Fruit fly (Drosophila melanogaster) whole organism, pupa: ENCODE results near the gene gdl.

ENCODE experiments used
- CG34367 ChIP-seq: fragments of 200-800 bp; sonication (Bioruptor generic); optimal IDR thresholded peaks from 2 replicates; lab custom pipeline; 2018; ENCODE audit warnings: missing biosample characterization, mild to moderate bottlenecking, missing genetic modification characterization
- rn ChIP-seq: fragments of 200-800 bp; sonication (Bioruptor generic); IDR thresholded peaks from 2 replicates; pipeline ENCODE4 v1.3.6; 2022; ENCODE audit warnings: missing biosample characterization, missing genetic modification characterization

dm6 chr3L:15547187-15547790, 38.0 kb downstream of the gdl start:
- no peak for TF ChIP-seq CG34367 (tag; lab: Kevin White, UChicago)
- TF ChIP-seq rn (GFP tag; lab: Robert Waterston, UW) = no peak
